Worm (Caenorhabditis elegans) whole organism, mixed stage, embryonic: Measurements from ENCODE around the gene Y46H3C.5.

ENCODE experiments used
- M03D4.4 ChIP-seq: sonication (generic microtip); optimal IDR thresholded peaks from 2 replicates; lab custom pipeline; 2017; ENCODE audit warnings: mild to moderate bottlenecking, missing genetic modification characterization, missing compliant biosample characterization
- ceh-43 ChIP-seq: fragments of 200-800 bp; sonication (Bioruptor generic); optimal IDR thresholded peaks from 2 replicates; lab custom pipeline; 2018; ENCODE audit warnings: mild to moderate bottlenecking, missing genetic modification characterization, moderate library complexity, missing compliant biosample characterization
- lin-13 ChIP-seq: fragments of 150-350 bp; optimal IDR thresholded peaks from 2 replicates; lab custom pipeline; 2014; ENCODE audit warnings: missing biosample characterization, missing genetic modification characterization
- lsy-2 ChIP-seq: fragments of 150-350 bp; optimal IDR thresholded peaks from 2 replicates; lab custom pipeline; 2014; ENCODE audit warnings: missing biosample characterization, missing genetic modification characterization
- mls-2 ChIP-seq: sonication (generic microtip); optimal IDR thresholded peaks from 2 replicates; lab custom pipeline; 2016; ENCODE audit warnings: mild to moderate bottlenecking, missing genetic modification characterization, moderate library complexity, missing compliant biosample characterization
- nhr-2 ChIP-seq: fragments of 150-350 bp; optimal IDR thresholded peaks from 2 replicates; lab custom pipeline; 2014; ENCODE audit warnings: missing biosample characterization, missing genetic modification characterization
- nhr-76 ChIP-seq: sonication (generic microtip); optimal IDR thresholded peaks from 2 replicates; lab custom pipeline; 2017; ENCODE audit warnings: missing biosample characterization, missing genetic modification characterization
- snpc-4 ChIP-seq: fragments of 150-350 bp; optimal IDR thresholded peaks from 2 replicates; lab custom pipeline; 2014; ENCODE audit warnings: missing biosample characterization, missing genetic modification characterization
- sptf-1 ChIP-seq: sonication (generic microtip); optimal IDR thresholded peaks from 2 replicates; lab custom pipeline; 2017; ENCODE audit warnings: mild to moderate bottlenecking, missing genetic modification characterization, moderate library complexity, missing compliant biosample characterization
- unc-62 ChIP-seq: fragments of 150-350 bp; optimal IDR thresholded peaks from 2 replicates; lab custom pipeline; 2014; ENCODE audit warnings: missing biosample characterization, missing genetic modification reagents, missing genetic modification characterization

DNA sequence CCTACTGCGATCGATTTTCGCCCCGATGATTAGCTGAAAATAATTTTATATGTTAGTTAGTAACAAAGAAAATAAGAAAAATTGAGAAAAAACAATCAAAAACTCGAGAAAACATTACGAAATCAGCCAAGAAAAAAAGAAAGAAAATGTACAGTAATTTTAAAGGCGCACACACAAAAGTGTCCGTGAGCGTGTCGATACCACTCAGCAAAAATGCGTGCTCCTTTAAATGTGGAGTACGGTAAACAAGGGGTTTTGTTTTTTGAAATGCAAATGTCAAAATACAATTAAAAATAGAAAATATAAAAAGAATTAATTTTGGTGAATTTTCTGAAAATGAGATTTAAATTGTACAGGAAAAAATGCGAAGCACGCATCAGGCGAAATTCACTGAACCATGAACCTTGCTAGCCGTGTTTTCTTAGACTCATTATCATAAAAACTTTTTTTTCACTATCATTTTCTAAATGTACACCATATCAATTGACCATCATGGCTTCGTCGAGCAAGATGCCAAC, 9.3 kb upstream of the Y46H3C.5 start, which contains the start of gene srw-90:
- TF ChIP-seq nhr-2 (no peak), M03D4.4 (tag; lab: Kevin White, UChicago) (no peak), lin-13 (no peak), unc-62 (GFP tag; lab: Kevin White, UChicago) (no peak), sptf-1 (no peak), ceh-43 (no peak), nhr-76 (tag; lab: Kevin White, UChicago) (no peak), mls-2 (tag; lab: Kevin White, UChicago) (no peak), lsy-2 (tag; lab: Kevin White, UChicago) (no peak), snpc-4 (tag; lab: Kevin White, UChicago) (no peak)
